Worm (Caenorhabditis elegans): ENCODE data around the gene rpn-13.

DNA sequence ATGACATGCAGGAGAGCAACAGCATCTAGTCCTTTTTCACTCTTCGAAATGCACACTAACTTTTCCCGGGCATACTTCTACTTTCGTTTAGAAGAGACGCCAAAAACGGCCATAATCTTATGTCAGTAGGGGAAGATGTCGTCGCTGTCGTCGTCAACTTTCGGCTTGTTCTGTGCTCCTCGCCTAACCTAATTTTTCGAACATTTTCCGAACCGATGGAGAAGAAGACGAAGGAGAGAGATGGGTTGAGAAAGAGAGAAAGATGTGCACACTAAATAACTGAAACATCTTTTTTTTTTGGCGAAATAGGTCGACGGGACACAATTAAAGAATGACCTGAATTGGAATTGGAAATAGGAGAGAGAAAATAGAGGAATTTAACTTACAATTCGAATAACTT lies 31.4 kb downstream of the rpn-13 start:
- TF ChIP-seq alr-1 (tag; optimal IDR thresholded peaks at IDR 0.05; ENCODE audit: borderline replicate concordance), result no peak
- no peak for TF ChIP-seq nhr-76 (tag; optimal IDR thresholded peaks at IDR 0.05)
- no peak for TF ChIP-seq fos-1 (tag; optimal IDR thresholded peaks at IDR 0.05)
- TF ChIP-seq lsy-2 (tag; optimal IDR thresholded peaks at IDR 0.05), result peak in 1 of 2 experiments; percentile 5
- no peak for TF ChIP-seq tbx-2 (tag; optimal IDR thresholded peaks at IDR 0.05)
- TF ChIP-seq xbp-1 (tag; optimal IDR thresholded peaks at IDR 0.05), result no peak
- no peak for TF ChIP-seq vab-15 (tag; optimal IDR thresholded peaks at IDR 0.05)
- TF ChIP-seq unc-30 (tag; optimal IDR thresholded peaks at IDR 0.05), result no peak
- no peak for TF ChIP-seq C16A3.4 (tag; optimal IDR thresholded peaks at IDR 0.05)
- no peak for TF ChIP-seq efl-1 (optimal IDR thresholded peaks at IDR 0.05)
- no peak for TF ChIP-seq efl-1 (GFP tag; optimal IDR thresholded peaks at IDR 0.05 in 1 of 2)
- TF ChIP-seq fkh-4 (tag; optimal IDR thresholded peaks at IDR 0.05; ENCODE audit: borderline replicate concordance), result no peak
- TF ChIP-seq egl-27 (tag; optimal IDR thresholded peaks at IDR 0.05), result no peak
- TF ChIP-seq nhr-77 (tag; optimal IDR thresholded peaks at IDR 0.05), result no peak
